Worm (Caenorhabditis elegans) whole organism, L4/young adult: ENCODE measurements around the gene dph-3.

ENCODE experiments used
- W03F9.2 ChIP-seq: fragments of 150-350 bp; optimal IDR thresholded peaks from 2 replicates; lab custom pipeline; 2014; ENCODE audit warnings: missing biosample characterization, missing genetic modification characterization
- dao-5 ChIP-seq: sonication (generic microtip); optimal IDR thresholded peaks from 2 replicates; lab custom pipeline; 2016; ENCODE audit warnings: missing genotype, missing genetic modification characterization, moderate library complexity, missing compliant biosample characterization
- him-1 ChIP-seq: sonication (generic microtip); optimal IDR thresholded peaks from 2 replicates; lab custom pipeline; 2016; ENCODE audit warnings: missing genotype, missing genetic modification reagents, missing genetic modification characterization, missing compliant biosample characterization

DNA sequence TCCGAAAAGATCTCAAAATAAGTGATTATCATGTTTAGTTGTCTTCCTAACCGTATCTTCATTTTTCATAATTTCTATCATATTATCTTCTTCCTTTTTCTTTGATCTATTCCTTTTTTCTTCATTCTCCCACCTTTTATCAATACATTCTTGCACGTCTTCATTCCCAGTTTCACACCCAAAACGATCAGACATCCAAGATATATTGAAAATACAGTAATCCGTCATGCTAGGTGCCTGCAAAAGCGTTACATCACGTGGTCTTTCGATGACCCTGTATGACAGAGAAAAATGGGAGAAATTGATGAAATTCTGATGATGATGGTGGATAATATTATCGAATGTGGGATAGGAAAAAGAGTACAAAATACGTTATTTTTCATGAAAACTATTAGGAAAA is 34.5 kb upstream of the dph-3 start:
- no peak for TF ChIP-seq W03F9.2 (tag; lab: Kevin White, UChicago)
- no peak for TF ChIP-seq him-1
- TF ChIP-seq dao-5: no peak
